Worm (Caenorhabditis elegans): ENCODE measurements around the gene srx-26.

The srx-26 gene

DNA sequence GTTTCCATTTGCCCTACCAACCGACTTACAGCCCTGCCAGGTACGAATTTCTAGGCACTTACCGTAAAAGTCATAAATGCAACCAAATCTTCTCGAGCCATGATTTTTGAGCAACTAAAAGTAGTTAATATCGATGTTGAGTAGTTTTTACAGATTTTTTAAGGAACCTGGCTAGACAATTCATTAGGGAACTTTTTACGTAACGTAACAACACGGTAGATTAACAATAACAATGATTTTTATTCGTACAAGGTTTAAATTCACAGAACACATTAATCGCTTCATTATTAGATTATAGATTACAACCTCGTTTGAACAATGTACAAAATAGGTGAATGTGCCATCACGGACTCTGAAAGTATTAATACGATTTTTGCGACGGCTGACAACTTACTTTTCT lies at the start of gene srx-26:
TSS of gene srx-26 (minus strand) at position 101 of the 400 bp plus-strand sequence.
- TF ChIP-seq mdl-1 (tag; optimal IDR thresholded peaks at IDR 0.05), result no peak
- no peak for TF ChIP-seq hpl-2 (GFP tag; optimal IDR thresholded peaks at IDR 0.05)
- no peak for TF ChIP-seq lin-13 (GFP tag; optimal IDR thresholded peaks at IDR 0.05)
- TF ChIP-seq C16A3.4 (tag; optimal IDR thresholded peaks at IDR 0.05), result no peak
- no peak for TF ChIP-seq nhr-84 (tag; optimal IDR thresholded peaks at IDR 0.05)
- no peak for TF ChIP-seq alr-1 (tag; optimal IDR thresholded peaks at IDR 0.05; ENCODE audit: borderline replicate concordance)

DNA sequence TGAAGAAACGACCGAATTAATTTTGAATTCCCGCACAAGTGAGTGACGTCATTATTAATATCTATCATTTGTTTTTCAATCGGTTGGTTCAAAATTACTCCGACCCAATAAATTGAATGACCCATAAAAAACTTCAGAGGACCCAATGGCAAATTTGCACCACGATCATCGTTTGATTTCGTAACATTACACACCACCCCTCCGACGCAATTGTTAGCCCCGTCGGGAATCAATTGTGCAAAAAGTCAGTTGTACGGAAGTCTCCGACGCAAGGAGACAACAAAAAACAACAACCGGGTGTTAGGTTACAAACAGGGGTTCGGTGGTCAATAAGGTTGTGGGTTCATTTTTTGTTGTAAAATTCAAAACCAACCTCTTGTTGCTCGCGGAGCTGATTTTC lies 49.0 kb upstream of the srx-26 start:
- TF ChIP-seq nhr-71 (tag; optimal IDR thresholded peaks at IDR 0.05), result peak; percentile 25
- peak; percentile 52 for TF ChIP-seq rnt-1 (tag; optimal IDR thresholded peaks at IDR 0.05)
- no peak for TF ChIP-seq F16B12.6 (tag; optimal IDR thresholded peaks at IDR 0.05)
- TF ChIP-seq lin-14 (GFP tag; optimal IDR thresholded peaks at IDR 0.05), result peak; percentile 36

DNA sequence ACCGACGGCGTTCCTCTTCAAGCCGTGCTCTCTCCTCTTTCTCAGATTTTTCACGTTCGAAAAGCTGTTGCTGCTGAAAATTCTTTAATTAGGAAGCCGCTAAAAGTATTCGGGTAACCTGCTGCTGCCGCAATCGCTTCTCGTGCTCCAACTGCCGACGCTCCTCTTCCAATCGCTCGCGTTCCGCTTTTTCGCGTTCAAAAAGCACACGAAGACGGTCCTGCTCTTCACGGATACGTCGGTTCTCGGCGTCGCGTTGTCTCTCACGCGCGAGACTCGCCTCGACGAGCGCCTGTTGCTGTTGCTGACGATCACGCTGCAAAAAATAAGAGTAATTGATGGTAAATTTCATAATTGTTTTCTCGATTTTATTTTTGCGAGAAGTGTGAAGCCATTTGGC lies 47.8 kb upstream of the srx-26 start:
- no peak for TF ChIP-seq nhr-71 (tag; optimal IDR thresholded peaks at IDR 0.05)
- no peak for TF ChIP-seq unc-86 (tag; optimal IDR thresholded peaks at IDR 0.05)
- no peak for TF ChIP-seq snpc-4 (tag; optimal IDR thresholded peaks at IDR 0.05)
- TF ChIP-seq lin-39 (tag; optimal IDR thresholded peaks at IDR 0.05), result no peak
- no peak for TF ChIP-seq skn-1 (tag; optimal IDR thresholded peaks at IDR 0.05)

DNA sequence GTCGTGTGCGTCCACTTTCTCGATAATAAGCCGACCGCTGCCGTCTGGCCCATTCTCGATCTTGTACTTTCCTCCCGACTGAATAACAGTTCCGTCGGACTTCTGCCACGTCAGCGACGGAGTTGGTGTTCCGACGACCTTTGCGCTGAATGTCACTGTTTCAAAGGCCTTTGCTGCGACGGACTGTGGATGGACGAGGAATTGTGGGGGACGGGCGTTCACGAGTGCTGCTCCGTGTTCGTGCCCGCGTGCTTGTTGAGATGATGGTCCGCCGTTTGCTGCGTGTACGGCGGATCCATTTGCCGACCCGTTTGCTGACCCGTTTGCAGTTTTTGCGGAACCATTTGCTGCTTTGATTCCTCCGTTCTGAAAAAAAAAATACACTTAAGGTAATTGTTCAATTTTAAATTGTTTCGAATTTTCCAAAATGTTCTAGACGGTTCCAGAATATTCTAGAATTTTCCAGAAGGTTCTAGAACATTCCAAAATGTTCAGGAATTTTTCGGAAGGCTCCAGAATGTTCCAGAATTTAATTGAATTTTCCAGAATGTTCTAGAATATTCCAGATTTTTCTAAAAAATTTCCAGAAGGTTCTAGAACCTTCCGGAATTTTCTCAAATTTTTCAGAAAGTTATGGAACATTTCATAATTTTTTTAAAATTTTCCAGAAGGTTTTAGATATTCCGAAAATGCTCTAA lies 46.4 kb upstream of the srx-26 start:
- no peak for TF ChIP-seq tlp-1 (tag; optimal IDR thresholded peaks at IDR 0.05)
- TF ChIP-seq mef-2 (tag; optimal IDR thresholded peaks at IDR 0.05), result no peak
- TF ChIP-seq efl-1 (optimal IDR thresholded peaks at IDR 0.05), result no peak
- TF ChIP-seq efl-1 (GFP tag; optimal IDR thresholded peaks at IDR 0.05 in 1 of 2), result no peak
- TF ChIP-seq xbp-1 (tag; optimal IDR thresholded peaks at IDR 0.05), result no peak
- no peak for TF ChIP-seq ets-5 (GFP tag; IDR thresholded peaks at IDR 0.05)
- no peak for TF ChIP-seq lin-15B (tag; optimal IDR thresholded peaks at IDR 0.05)
- TF ChIP-seq lir-3 (tag; optimal IDR thresholded peaks at IDR 0.05; ENCODE audit: poor library complexity), result no peak
- TF ChIP-seq ceh-82 (tag; optimal IDR thresholded peaks at IDR 0.05), result no peak
- TF ChIP-seq egl-13 (tag; optimal IDR thresholded peaks at IDR 0.05), result no peak
- no peak for TF ChIP-seq Y116A8C.19 (tag; optimal IDR thresholded peaks at IDR 0.05; ENCODE audit: borderline replicate concordance)
- no peak for TF ChIP-seq nhr-19 (GFP tag; conservative IDR thresholded peaks at IDR 0.05)

DNA sequence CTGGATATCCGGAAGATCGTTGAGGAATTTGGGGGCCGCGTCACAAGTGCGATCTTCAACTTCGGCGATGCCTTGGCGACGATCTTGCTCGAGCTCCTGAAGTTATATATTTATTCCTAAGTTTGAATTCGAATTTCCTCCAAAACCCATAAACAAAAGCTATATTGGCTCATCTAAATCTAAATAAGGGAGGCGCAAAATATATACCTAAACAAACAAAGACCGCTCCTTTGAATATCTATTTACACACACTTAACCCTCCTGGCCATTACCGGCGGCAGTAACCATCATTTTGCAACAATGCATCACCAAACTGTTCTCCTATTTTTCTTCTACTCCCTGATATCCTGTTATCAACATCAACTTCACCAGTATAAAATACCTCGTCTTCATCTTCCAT lies 43.1 kb upstream of the srx-26 start, which contains the start of gene F54E2.2:
TSS of gene F54E2.2 (plus strand) at position 301 of the 400 bp plus-strand sequence.
- no peak for TF ChIP-seq nhr-237 (tag; optimal IDR thresholded peaks at IDR 0.05)
- no peak for TF ChIP-seq mep-1 (tag; optimal IDR thresholded peaks at IDR 0.05)
- no peak for TF ChIP-seq fkh-10 (GFP tag; optimal IDR thresholded peaks at IDR 0.05)
- no peak for TF ChIP-seq blmp-1 (tag; optimal IDR thresholded peaks at IDR 0.05)
- TF ChIP-seq dsc-1 (tag; optimal IDR thresholded peaks at IDR 0.05), result no peak
- no peak for TF ChIP-seq nhr-85 (tag)
- TF ChIP-seq C34B4.2 (tag; optimal IDR thresholded peaks at IDR 0.05), result no peak
- no peak for TF ChIP-seq Y116A8C.19 (tag; optimal IDR thresholded peaks at IDR 0.05; ENCODE audit: borderline replicate concordance)
- no peak for TF ChIP-seq isw-1 (GFP tag; IDR thresholded peaks at IDR 0.05)
- TF ChIP-seq hlh-17 (GFP tag; optimal IDR thresholded peaks at IDR 0.05; ENCODE audit: borderline replicate concordance), result no peak
- no peak for TF ChIP-seq aly-2 (tag; optimal IDR thresholded peaks at IDR 0.05)
- no peak for TF ChIP-seq ceh-88 (GFP tag; IDR thresholded peaks at IDR 0.05)
- TF ChIP-seq elt-3 (tag; optimal IDR thresholded peaks at IDR 0.05), result no peak
- no peak for TF ChIP-seq lir-3 (tag; optimal IDR thresholded peaks at IDR 0.05; ENCODE audit: poor library complexity)
- no peak for TF ChIP-seq nhr-12 (tag; optimal IDR thresholded peaks at IDR 0.05)
- no peak for TF ChIP-seq sox-4 (tag; optimal IDR thresholded peaks at IDR 0.05)
- no peak for TF ChIP-seq nhr-71 (tag; optimal IDR thresholded peaks at IDR 0.05)
